Worm (Caenorhabditis elegans): ENCODE measurements around the gene R144.13.

The R144.13 gene

ce11 chrIII:5044709-5045108, 21.6 kb downstream of the R144.13 start, which contains the start of gene C45G9.14:
TSS of gene C45G9.14 (plus strand) at chrIII:5045009.
- no peak for TF ChIP-seq unc-39 (tag; optimal IDR thresholded peaks at IDR 0.05)
- no peak for TF ChIP-seq nhr-237 (tag; optimal IDR thresholded peaks at IDR 0.05)

DNA sequence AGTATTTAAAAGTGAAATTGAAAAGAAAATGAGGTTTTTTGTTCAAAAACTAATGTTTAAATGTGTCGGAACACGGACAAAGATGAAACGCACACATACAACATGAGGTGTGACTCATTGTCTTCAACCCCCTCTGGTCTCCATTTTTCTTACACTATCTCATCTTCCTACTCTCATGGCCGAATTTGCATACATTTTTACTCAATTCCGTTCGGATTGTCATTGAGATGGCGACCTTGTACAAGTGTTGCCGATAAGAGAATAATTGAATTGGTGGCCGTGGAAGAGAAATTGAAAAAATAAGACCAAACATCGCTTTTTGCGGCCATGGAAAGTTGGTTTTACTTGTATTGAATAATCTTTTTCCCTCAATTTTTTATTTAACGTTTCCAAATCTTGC, 24.1 kb downstream of the R144.13 start, which contains the start of gene txbp-3:
Gene txbp-3, minus strand, starts transcription at position 285 of the 400 bp plus-strand sequence.
- TF ChIP-seq lsy-12 (tag; optimal IDR thresholded peaks at IDR 0.05) (no peak), lin-39 (tag; optimal IDR thresholded peaks at IDR 0.05) (peak; percentile 23), egl-27 (tag; optimal IDR thresholded peaks at IDR 0.05) (no peak), nhr-12 (tag; optimal IDR thresholded peaks at IDR 0.05) (no peak), ztf-4 (tag; optimal IDR thresholded peaks at IDR 0.05) (no peak), zag-1 (tag; optimal IDR thresholded peaks at IDR 0.05) (no peak), sea-2 (GFP tag; optimal IDR thresholded peaks at IDR 0.05) (no peak), fkh-2 (tag; optimal IDR thresholded peaks at IDR 0.05) (no peak), unc-62 (GFP tag; optimal IDR thresholded peaks at IDR 0.05) (no peak), elt-3 (tag; optimal IDR thresholded peaks at IDR 0.05) (no peak), ama-1 (optimal IDR thresholded peaks at IDR 0.05) (no peak), pha-4 (tag; optimal IDR thresholded peaks at IDR 0.05) (peak; percentile 32), lin-15B (tag; optimal IDR thresholded peaks at IDR 0.05) (peak; percentile 70), nhr-28 (tag; optimal IDR thresholded peaks at IDR 0.05) (no peak), ceh-82 (tag; optimal IDR thresholded peaks at IDR 0.05) (no peak), nhr-25 (tag; optimal IDR thresholded peaks at IDR 0.05) (peak; percentile 95), egl-5 (tag; optimal IDR thresholded peaks at IDR 0.05) (no peak), skn-1 (tag; optimal IDR thresholded peaks at IDR 0.05) (no peak), snpc-4 (tag; optimal IDR thresholded peaks at IDR 0.05) (peak; percentile 80), ceh-28 (tag; optimal IDR thresholded peaks at IDR 0.05) (no peak), ceh-9 (tag; optimal IDR thresholded peaks at IDR 0.05) (no peak), nhr-23 (tag; optimal IDR thresholded peaks at IDR 0.05) (peak; percentile 27), nhr-43 (tag; optimal IDR thresholded peaks at IDR 0.05; ENCODE audit: poor library complexity, severe bottlenecking) (peak; percentile 9), hmg-11 (tag; optimal IDR thresholded peaks at IDR 0.05) (no peak), mml-1 (tag; optimal IDR thresholded peaks at IDR 0.05) (no peak), daf-12 (tag; optimal IDR thresholded peaks at IDR 0.05) (no peak), nhr-237 (tag; optimal IDR thresholded peaks at IDR 0.05) (no peak), fos-1 (tag; optimal IDR thresholded peaks at IDR 0.05) (no peak), nhr-67 (tag; optimal IDR thresholded peaks at IDR 0.05) (no peak), R02D3.7 (tag; optimal IDR thresholded peaks at IDR 0.05) (no peak), nhr-76 (tag; optimal IDR thresholded peaks at IDR 0.05) (no peak), eor-1 (tag; optimal IDR thresholded peaks at IDR 0.05) (no peak), nhr-11 (tag; optimal IDR thresholded peaks at IDR 0.05) (no peak), ZK546.5 (tag; optimal IDR thresholded peaks at IDR 0.05) (no peak), nhr-77 (tag; optimal IDR thresholded peaks at IDR 0.05) (no peak), unc-39 (tag; optimal IDR thresholded peaks at IDR 0.05) (no peak), nfya-1 (tag; optimal IDR thresholded peaks at IDR 0.05; ENCODE audit: insufficient read depth) (peak; percentile 20), elt-2 (tag; optimal IDR thresholded peaks at IDR 0.05) (peak; percentile 74), jun-1 (tag; optimal IDR thresholded peaks at IDR 0.05) (peak; percentile 5), elt-1 (tag; optimal IDR thresholded peaks at IDR 0.05) (no peak), aly-2 (tag; optimal IDR thresholded peaks at IDR 0.05) (no peak), tbx-2 (tag; optimal IDR thresholded peaks at IDR 0.05) (no peak), pqm-1 (tag; optimal IDR thresholded peaks at IDR 0.05) (peak; percentile 0), ztf-11 (tag; optimal IDR thresholded peaks at IDR 0.05) (no peak), mdl-1 (tag; optimal IDR thresholded peaks at IDR 0.05) (no peak), fkh-10 (GFP tag; optimal IDR thresholded peaks at IDR 0.05) (peak; percentile 17), ceh-16 (tag; optimal IDR thresholded peaks at IDR 0.05) (no peak)
